Fruit fly (Drosophila melanogaster): Measurements from ENCODE around the gene Esp.

Gene Esp

dm6 chr3R:24816993-24817854 lies 24.5 kb upstream of the Esp start, which contains the start of the genes CG5808 and Saf-B:
Gene CG5808, minus strand, starts transcription at chr3R:24817007.
Gene Saf-B, plus strand, starts transcription at chr3R:24817464.
- TF ChIP-seq EcR (GFP tag; optimal IDR thresholded peaks at IDR 0.05) (no peak), Dll (optimal IDR thresholded peaks at IDR 0.05) (no peak), pan (optimal IDR thresholded peaks at IDR 0.05) (no peak), usp (GFP tag; optimal IDR thresholded peaks at IDR 0.05) (no peak), psq (optimal IDR thresholded peaks at IDR 0.05) (no peak), CG8478 (optimal IDR thresholded peaks at IDR 0.05) (no peak)

dm6 chr3R:24823061-24823460 lies 18.7 kb upstream of the Esp start:
- TF ChIP-seq usp (GFP tag; optimal IDR thresholded peaks at IDR 0.05) (no peak), CG8478 (optimal IDR thresholded peaks at IDR 0.05) (no peak), Dll (optimal IDR thresholded peaks at IDR 0.05) (no peak), EcR (GFP tag; optimal IDR thresholded peaks at IDR 0.05) (no peak), psq (optimal IDR thresholded peaks at IDR 0.05) (no peak), pan (optimal IDR thresholded peaks at IDR 0.05) (no peak)

dm6 chr3R:24825548-24825947 lies 16.2 kb upstream of the Esp start, which contains the start of gene niki:
Gene niki, minus strand, starts transcription at chr3R:24825648.
- TF ChIP-seq Dll (optimal IDR thresholded peaks at IDR 0.05) (no peak), EcR (GFP tag; optimal IDR thresholded peaks at IDR 0.05) (no peak), CG8478 (optimal IDR thresholded peaks at IDR 0.05) (no peak), usp (GFP tag; optimal IDR thresholded peaks at IDR 0.05) (no peak), pan (optimal IDR thresholded peaks at IDR 0.05) (no peak), psq (optimal IDR thresholded peaks at IDR 0.05) (no peak)

dm6 chr3R:24828234-24828633 lies 13.5 kb upstream of the Esp start, which contains the start of gene RabX4:
Gene RabX4, minus strand, starts transcription at chr3R:24828409.
- TF ChIP-seq pan (optimal IDR thresholded peaks at IDR 0.05) (no peak), usp (GFP tag; optimal IDR thresholded peaks at IDR 0.05) (no peak), Dll (optimal IDR thresholded peaks at IDR 0.05) (no peak), EcR (GFP tag; optimal IDR thresholded peaks at IDR 0.05) (no peak), psq (optimal IDR thresholded peaks at IDR 0.05) (no peak)

- no peak for TF ChIP-seq EcR (GFP tag; optimal IDR thresholded peaks at IDR 0.05)
- no peak for TF ChIP-seq usp (GFP tag; optimal IDR thresholded peaks at IDR 0.05)
- TF ChIP-seq pan (optimal IDR thresholded peaks at IDR 0.05), result no peak
- no peak for TF ChIP-seq CG8478 (optimal IDR thresholded peaks at IDR 0.05)
- TF ChIP-seq Dll (optimal IDR thresholded peaks at IDR 0.05), result no peak
- no peak for TF ChIP-seq psq (optimal IDR thresholded peaks at IDR 0.05)
These were observed 11.8 kb upstream of the Esp start, which contains the start of the genes Kaz and CG43273 for dm6 chr3R:24829887-24830351. Gene Kaz, minus strand, starts transcription at chr3R:24829959. Gene CG43273, plus strand, starts transcription at chr3R:24830301.

dm6 chr3R:24833652-24834051 lies 8.1 kb upstream of the Esp start, which contains the start of gene sosie:
Gene sosie, plus strand, starts transcription at chr3R:24833952.
- TF ChIP-seq usp (GFP tag; optimal IDR thresholded peaks at IDR 0.05) (no peak), CG8478 (optimal IDR thresholded peaks at IDR 0.05) (no peak), psq (optimal IDR thresholded peaks at IDR 0.05) (no peak), pan (optimal IDR thresholded peaks at IDR 0.05) (no peak), Dll (optimal IDR thresholded peaks at IDR 0.05) (no peak), EcR (GFP tag; optimal IDR thresholded peaks at IDR 0.05) (no peak)

dm6 chr3R:24841063-24841462 lies 672 bp upstream of the Esp start, which contains the start of gene CG33658:
Gene CG33658, minus strand, starts transcription at chr3R:24841163.
- TF ChIP-seq Dll (optimal IDR thresholded peaks at IDR 0.05), result no peak
- TF ChIP-seq CG8478 (optimal IDR thresholded peaks at IDR 0.05), result no peak
- no peak for TF ChIP-seq pan (optimal IDR thresholded peaks at IDR 0.05)
- no peak for TF ChIP-seq usp (GFP tag; optimal IDR thresholded peaks at IDR 0.05)
- no peak for TF ChIP-seq psq (optimal IDR thresholded peaks at IDR 0.05)
- TF ChIP-seq EcR (GFP tag; optimal IDR thresholded peaks at IDR 0.05), result no peak

dm6 chr3R:24845148-24845547 lies 3.4 kb downstream of the Esp start:
- TF ChIP-seq pan (optimal IDR thresholded peaks at IDR 0.05), result no peak

- TF ChIP-seq CG8478 (optimal IDR thresholded peaks at IDR 0.05), result no peak
- TF ChIP-seq usp (GFP tag; optimal IDR thresholded peaks at IDR 0.05), result no peak
- TF ChIP-seq EcR (GFP tag; optimal IDR thresholded peaks at IDR 0.05), result no peak
- TF ChIP-seq pan (optimal IDR thresholded peaks at IDR 0.05), result no peak
- no peak for TF ChIP-seq psq (optimal IDR thresholded peaks at IDR 0.05)
- TF ChIP-seq Dll (optimal IDR thresholded peaks at IDR 0.05), result no peak
These were observed 4.5 kb downstream of the Esp start for dm6 chr3R:24845952-24846848.

- TF ChIP-seq usp (GFP tag; optimal IDR thresholded peaks at IDR 0.05) (no peak), pan (optimal IDR thresholded peaks at IDR 0.05) (no peak), Dll (optimal IDR thresholded peaks at IDR 0.05) (no peak), EcR (GFP tag; optimal IDR thresholded peaks at IDR 0.05) (no peak), psq (optimal IDR thresholded peaks at IDR 0.05) (no peak), CG8478 (optimal IDR thresholded peaks at IDR 0.05) (no peak)
These were observed 8.7 kb downstream of the Esp start, which contains the start of gene CG7006 for dm6 chr3R:24850420-24850819. Gene CG7006, plus strand, starts transcription at chr3R:24850627.

dm6 chr3R:24851429-24851828 lies 9.7 kb downstream of the Esp start, which contains the start of gene Nct:
Gene Nct, plus strand, starts transcription at chr3R:24851601.
- TF ChIP-seq Dll (optimal IDR thresholded peaks at IDR 0.05) (no peak), pan (optimal IDR thresholded peaks at IDR 0.05) (no peak), psq (optimal IDR thresholded peaks at IDR 0.05) (no peak), usp (GFP tag; optimal IDR thresholded peaks at IDR 0.05) (no peak), EcR (GFP tag; optimal IDR thresholded peaks at IDR 0.05) (no peak), CG8478 (optimal IDR thresholded peaks at IDR 0.05) (no peak)
